Worm (Caenorhabditis elegans) whole organism, L4 larva: ENCODE results near the gene Y54E2A.10.

ENCODE experiments used
- D1046.2 ChIP-seq: fragments of 200-800 bp; sonication (Bioruptor generic); IDR thresholded peaks from 2 replicates; pipeline ENCODE4 v1.3.6; 2022; ENCODE audit warnings: missing genetic modification characterization, missing compliant biosample characterization
- F37D6.2 ChIP-seq: sonication (generic microtip); optimal IDR thresholded peaks from 2 replicates; lab custom pipeline; 2016; ENCODE audit warnings: mild to moderate bottlenecking, missing genetic modification characterization, missing compliant biosample characterization
- F44E2.7 ChIP-seq: fragments of 200-800 bp; sonication (Bioruptor generic); IDR thresholded peaks from 2 replicates; pipeline ENCODE4 v2.1.2; 2022; ENCODE audit warnings: missing genetic modification characterization, missing compliant biosample characterization
- R02D3.7 ChIP-seq: fragments of 150-350 bp; sonication (generic microtip); optimal IDR thresholded peaks from 3 replicates; lab custom pipeline; 2014; ENCODE audit warnings: missing biosample characterization, missing genetic modification characterization
- T20F7.1 ChIP-seq: fragments of 200-800 bp; sonication (Bioruptor generic); optimal IDR thresholded peaks from 2 replicates; lab custom pipeline; 2018; ENCODE audit warnings: mild to moderate bottlenecking, missing genetic modification characterization, missing compliant biosample characterization
- Y105C5A.15 ChIP-seq: fragments of 200-800 bp; sonication (Bioruptor generic); IDR thresholded peaks from 2 replicates; pipeline ENCODE4 v1.3.6; 2022; ENCODE audit warnings: missing genetic modification characterization, missing compliant biosample characterization
- Y5F2A.4 ChIP-seq: fragments of 200-800 bp; sonication (Bioruptor generic); optimal IDR thresholded peaks from 2 replicates; lab custom pipeline; 2018; ENCODE audit warnings: mild to moderate bottlenecking, missing genetic modification characterization, missing compliant biosample characterization
- Y75B8A.6 ChIP-seq: fragments of 200-800 bp; sonication (Bioruptor generic); IDR thresholded peaks from 2 replicates; pipeline ENCODE4 v1.3.6; 2022; ENCODE audit warnings: missing genetic modification reagents, missing genetic modification characterization, missing compliant biosample characterization
- aha-1 ChIP-seq: fragments of 150-350 bp; peaks from one replicate; lab custom pipeline; 2014; ENCODE audit warnings: missing biosample characterization, missing genetic modification characterization
- aly-2 ChIP-seq: sonication (generic microtip); optimal IDR thresholded peaks from 2 replicates; lab custom pipeline; 2018; ENCODE audit warnings: missing biosample characterization, missing genetic modification characterization
- ceh-32 ChIP-seq: sonication (generic microtip); optimal IDR thresholded peaks from 2 replicates; lab custom pipeline; 2016; ENCODE audit warnings: mild to moderate bottlenecking, missing genetic modification characterization, missing compliant biosample characterization; ENCODE audit not compliant: poor library complexity
- ceh-62 ChIP-seq: sonication (generic microtip); optimal IDR thresholded peaks from 2 replicates; lab custom pipeline; 2017; ENCODE audit warnings: missing biosample characterization, missing genetic modification characterization
- ceh-82 ChIP-seq: sonication (generic microtip); optimal IDR thresholded peaks from 2 replicates; lab custom pipeline; 2017; ENCODE audit warnings: missing biosample characterization, missing genetic modification characterization
- ces-1 ChIP-seq: fragments of 150-350 bp; sonication (generic microtip); optimal IDR thresholded peaks from 4 replicates; lab custom pipeline; 2014; ENCODE audit warnings: missing biosample characterization, missing genetic modification reagents, missing genetic modification characterization
- daf-12 ChIP-seq: fragments of 150-350 bp; optimal IDR thresholded peaks from 2 replicates; lab custom pipeline; 2014; ENCODE audit warnings: missing biosample characterization, missing genetic modification reagents, missing genetic modification characterization
- dmd-6 ChIP-seq: fragments of 200-800 bp; sonication (Bioruptor generic); IDR thresholded peaks from 2 replicates; pipeline ENCODE4 v1.3.6; 2022; ENCODE audit warnings: missing genetic modification reagents, missing genetic modification characterization, missing compliant biosample characterization
- dmd-8 ChIP-seq: fragments of 200-800 bp; sonication (Bioruptor generic); IDR thresholded peaks from 2 replicates; pipeline ENCODE4 v1.3.6; 2022; ENCODE audit warnings: missing genetic modification characterization, missing compliant biosample characterization
- dmd-9 ChIP-seq: fragments of 200-800 bp; sonication (Bioruptor generic); IDR thresholded peaks from 2 replicates; pipeline ENCODE4 v1.3.6; 2022; ENCODE audit warnings: missing genetic modification reagents, missing genetic modification characterization, missing compliant biosample characterization
- duxl-1 ChIP-seq: sonication (generic microtip); optimal IDR thresholded peaks from 2 replicates; lab custom pipeline; 2016; ENCODE audit warnings: mild to moderate bottlenecking, missing genetic modification characterization, moderate library complexity, missing compliant biosample characterization; ENCODE audit not compliant: poor library complexity
- dve-1 ChIP-seq: sonication (generic microtip); optimal IDR thresholded peaks from 2 replicates; lab custom pipeline; 2017; ENCODE audit warnings: antibody characterized with exemption, mild to moderate bottlenecking, missing genetic modification characterization, missing compliant biosample characterization; ENCODE audit not compliant: insufficient read depth
- egl-27 ChIP-seq: sonication (generic microtip); optimal IDR thresholded peaks from 3 replicates; lab custom pipeline; 2017; ENCODE audit warnings: missing biosample characterization, missing genetic modification reagents, missing genetic modification characterization
- fkh-10 ChIP-seq: fragments of 150-350 bp; optimal IDR thresholded peaks from 2 replicates; lab custom pipeline; 2014; ENCODE audit warnings: missing biosample characterization, missing genetic modification reagents, missing genetic modification characterization
- fos-1 ChIP-seq: fragments of 150-350 bp; optimal IDR thresholded peaks from 2 replicates; lab custom pipeline; 2014; ENCODE audit warnings: missing biosample characterization, missing genetic modification characterization
- hif-1 ChIP-seq, 2 experiments: sonication (generic microtip); optimal IDR thresholded peaks; 2 replicates each; lab custom pipeline; 2016 to 2017; ENCODE audit warnings: missing compliant biosample characterization in 2 of 2, missing genetic modification characterization in 2 of 2, missing genetic modification reagents in 2 of 2, missing genotype in 2 of 2, mild to moderate bottlenecking in 1 of 2
- hlh-11 ChIP-seq: fragments of 200-800 bp; sonication (Bioruptor generic); optimal IDR thresholded peaks from 2 replicates; lab custom pipeline; 2018; ENCODE audit warnings: mild to moderate bottlenecking, missing genetic modification characterization, missing compliant biosample characterization
- hmg-1.1 ChIP-seq: fragments of 200-800 bp; sonication (Bioruptor generic); IDR thresholded peaks from 2 replicates; pipeline ENCODE4 v1.3.6; 2022; ENCODE audit warnings: missing genetic modification reagents, missing genetic modification characterization, missing compliant biosample characterization
- jun-1 ChIP-seq: fragments of 150-350 bp; optimal IDR thresholded peaks from 2 replicates; lab custom pipeline; 2014; ENCODE audit warnings: missing biosample characterization, missing genetic modification reagents, missing genetic modification characterization
- lim-7 ChIP-seq: fragments of 200-800 bp; sonication (Bioruptor generic); IDR thresholded peaks from 2 replicates; pipeline ENCODE4 v1.3.6; 2022; ENCODE audit warnings: missing genetic modification characterization, missing compliant biosample characterization
- lin-1 ChIP-seq: fragments of 200-800 bp; sonication (Bioruptor generic); IDR thresholded peaks from 2 replicates; pipeline ENCODE4 v1.3.6; 2022; ENCODE audit warnings: missing genetic modification reagents, missing genetic modification characterization, missing compliant biosample characterization
- lin-29 ChIP-seq: fragments of 200-800 bp; sonication (Bioruptor generic); IDR thresholded peaks from 2 replicates; pipeline ENCODE4 v1.3.6; 2022; ENCODE audit warnings: missing genetic modification reagents, missing genetic modification characterization, missing compliant biosample characterization
- lin-38 ChIP-seq: fragments of 200-800 bp; sonication (Bioruptor generic); IDR thresholded peaks from 2 replicates; pipeline ENCODE4 v1.3.6; 2022; ENCODE audit warnings: missing genetic modification reagents, missing genetic modification characterization, missing compliant biosample characterization
- madf-9 ChIP-seq: fragments of 200-800 bp; sonication (Bioruptor generic); conservative IDR thresholded peaks from 2 replicates; pipeline ENCODE4 v1.3.6; 2022; ENCODE audit warnings: missing genetic modification reagents, missing genetic modification characterization, missing compliant biosample characterization
- mdl-1 ChIP-seq, 2 experiments: fragments of 150-350 bp in 1 of 2; sonication (generic microtip) in 1 of 2; optimal IDR thresholded peaks; 2 replicates each; lab custom pipeline; 2014 to 2017; ENCODE audit warnings: missing biosample characterization in 2 of 2, missing genetic modification characterization in 2 of 2
- mep-1 ChIP-seq: fragments of 150-350 bp; sonication (generic microtip); optimal IDR thresholded peaks from 3 replicates; lab custom pipeline; 2014; ENCODE audit warnings: missing biosample characterization, missing genetic modification characterization
- mes-2 ChIP-seq: sonication (generic microtip); optimal IDR thresholded peaks from 2 replicates; lab custom pipeline; 2016; ENCODE audit warnings: missing genotype, mild to moderate bottlenecking, missing genetic modification characterization, missing compliant biosample characterization; ENCODE audit not compliant: poor library complexity, severe bottlenecking
- nhr-11 ChIP-seq: fragments of 150-350 bp; optimal IDR thresholded peaks from 2 replicates; lab custom pipeline; 2014; ENCODE audit warnings: missing biosample characterization, missing genetic modification characterization
- nhr-111 ChIP-seq: fragments of 200-800 bp; sonication (Bioruptor generic); optimal IDR thresholded peaks from 2 replicates; lab custom pipeline; 2018; ENCODE audit warnings: mild to moderate bottlenecking, missing genetic modification characterization, missing compliant biosample characterization
- nhr-237 ChIP-seq: sonication (generic microtip); optimal IDR thresholded peaks from 2 replicates; lab custom pipeline; 2017; ENCODE audit warnings: missing biosample characterization, missing genetic modification characterization
- nhr-42 ChIP-seq: fragments of 200-800 bp; sonication (Bioruptor generic); IDR thresholded peaks from 2 replicates; pipeline ENCODE4 v1.3.6; 2022; ENCODE audit warnings: missing genetic modification characterization, missing compliant biosample characterization
- nhr-48 ChIP-seq: sonication (generic microtip); optimal IDR thresholded peaks from 2 replicates; lab custom pipeline; 2016; ENCODE audit warnings: mild to moderate bottlenecking, missing genetic modification characterization, missing compliant biosample characterization
- nhr-6 ChIP-seq: fragments of 150-350 bp; optimal IDR thresholded peaks from 2 replicates; lab custom pipeline; 2014; ENCODE audit warnings: missing biosample characterization, missing genetic modification characterization
- nhr-76 ChIP-seq: fragments of 150-350 bp; optimal IDR thresholded peaks from 2 replicates; lab custom pipeline; 2014; ENCODE audit warnings: missing biosample characterization, missing genetic modification characterization
- pqm-1 ChIP-seq: sonication (generic microtip); optimal IDR thresholded peaks from 2 replicates; lab custom pipeline; 2017; ENCODE audit warnings: missing biosample characterization, missing genetic modification characterization
- rbr-2 ChIP-seq: sonication (generic microtip); optimal IDR thresholded peaks from 2 replicates; lab custom pipeline; 2016; ENCODE audit warnings: missing genotype, missing genetic modification characterization, missing compliant biosample characterization
- saeg-2 ChIP-seq: fragments of 200-800 bp; sonication (Bioruptor generic); IDR thresholded peaks from 2 replicates; pipeline ENCODE4 v1.3.6; 2022; ENCODE audit warnings: missing genetic modification reagents, missing genetic modification characterization, missing compliant biosample characterization
- skn-1 ChIP-seq: fragments of 150-350 bp; optimal IDR thresholded peaks from 2 replicates; lab custom pipeline; 2014; ENCODE audit warnings: missing biosample characterization, missing genetic modification characterization
- snpc-1.2 ChIP-seq: fragments of 200-800 bp; sonication (Bioruptor generic); IDR thresholded peaks from 2 replicates; pipeline ENCODE4 v1.3.6; 2022; ENCODE audit warnings: missing genetic modification reagents, missing genetic modification characterization, missing compliant biosample characterization
- tra-1 ChIP-seq: fragments of 200-800 bp; sonication (Bioruptor generic); IDR thresholded peaks from 2 replicates; pipeline ENCODE4 v1.3.6; 2022; ENCODE audit warnings: missing genetic modification reagents, missing genetic modification characterization, missing compliant biosample characterization
- unc-39 ChIP-seq: sonication (generic microtip); optimal IDR thresholded peaks from 2 replicates; lab custom pipeline; 2017; ENCODE audit warnings: missing biosample characterization, missing genetic modification characterization
- unc-62 ChIP-seq, 3 experiments: fragments of 150-350 bp in 1 of 3; sonication (generic microtip); optimal IDR thresholded peaks in 2 of 3; peaks in 1 of 3; 1 replicate in 1 of 3; 2 replicates in 2 of 3; lab custom pipeline; 2014 to 2017; ENCODE audit warnings: missing biosample characterization in 3 of 3, missing genetic modification characterization in 3 of 3, missing genetic modification reagents in 3 of 3, missing genotype in 1 of 3
- zfp-3 ChIP-seq: fragments of 200-800 bp; sonication (Bioruptor generic); conservative IDR thresholded peaks from 2 replicates; pipeline ENCODE4 v1.3.6; 2022; ENCODE audit warnings: missing genetic modification reagents, missing genetic modification characterization, missing compliant biosample characterization

The Y54E2A.10 gene

DNA sequence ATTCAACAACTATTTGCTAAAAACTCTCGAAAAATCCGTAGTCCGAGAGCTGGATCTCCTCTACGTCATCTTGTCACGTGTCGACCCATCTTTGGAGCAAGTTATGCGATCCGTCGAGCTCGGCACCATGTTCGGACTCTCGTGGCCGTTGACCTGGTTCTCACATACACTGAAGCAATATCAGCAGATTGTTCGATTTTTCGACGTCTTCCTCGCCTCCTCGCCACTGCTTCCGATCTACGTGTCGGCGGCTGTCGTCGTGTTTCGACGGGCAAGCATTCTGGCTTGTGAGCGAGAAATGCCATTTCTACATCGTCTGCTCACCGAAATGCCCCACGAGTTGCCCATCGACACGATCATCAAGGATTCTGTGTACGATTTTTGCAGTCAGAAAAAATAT lies 8.5 kb downstream of the Y54E2A.10 start (continued):
- TF ChIP-seq duxl-1 (tag; lab: Kevin White, UChicago) (no peak), hlh-11 (no peak), lim-7 (GFP tag; lab: Robert Waterston, UW) (no peak), dmd-8 (GFP tag; lab: Robert Waterston, UW) (no peak), R02D3.7 (tag; lab: Kevin White, UChicago) (no peak), Y75B8A.6 (no peak), nhr-76 (tag; lab: Kevin White, UChicago) (no peak), ces-1 (no peak), hmg-1.1 (GFP tag; lab: Robert Waterston, UW) (no peak), nhr-42 (GFP tag; lab: Robert Waterston, UW) (0 out of 2 replicates have a peak, but pooled peaks have one; percentile 62), daf-12 (no peak), unc-39 (tag; lab: Kevin White, UChicago) (no peak), ceh-32 (tag; lab: Kevin White, UChicago) (no peak), D1046.2 (no peak), zfp-3 (0 out of 2 replicates have a peak, but pooled peaks have one; percentile 10), nhr-6 (tag; lab: Kevin White, UChicago) (no peak), ceh-62 (tag; lab: Kevin White, UChicago) (no peak), fos-1 (tag; lab: Kevin White, UChicago) (no peak), T20F7.1 (GFP tag; lab: Kevin White, UChicago) (no peak), lin-1 (no peak), rbr-2 (tag; lab: Kevin White, UChicago) (no peak), dve-1 (tag; lab: Kevin White, UChicago) (no peak), aly-2 (tag; lab: Kevin White, UChicago) (no peak), lin-29 (no peak), nhr-48 (tag; lab: Kevin White, UChicago) (no peak), jun-1 (tag; lab: Kevin White, UChicago) (no peak), dmd-9 (GFP tag; lab: Robert Waterston, UW) (0 out of 2 replicates have a peak, but pooled peaks have one; percentile 54), F37D6.2 (tag; lab: Kevin White, UChicago) (no peak), mes-2 (tag; lab: Kevin White, UChicago) (no peak), dmd-6 (peak; percentile 17; the same call in 1 of the 2 replicates), madf-9 (GFP tag; lab: Robert Waterston, UW) (no peak), Y105C5A.15 (GFP tag; lab: Robert Waterston, UW) (no peak), nhr-111 (GFP tag; lab: Kevin White, UChicago) (no peak), mdl-1 (tag; optimal IDR thresholded peaks at IDR 0.05; lab: Kevin White, UChicago) (no peak), aha-1 (no peak), tra-1 (no peak), ceh-82 (tag; lab: Kevin White, UChicago) (no peak), egl-27 (tag; lab: Kevin White, UChicago) (no peak), nhr-11 (tag; lab: Kevin White, UChicago) (no peak)

DNA sequence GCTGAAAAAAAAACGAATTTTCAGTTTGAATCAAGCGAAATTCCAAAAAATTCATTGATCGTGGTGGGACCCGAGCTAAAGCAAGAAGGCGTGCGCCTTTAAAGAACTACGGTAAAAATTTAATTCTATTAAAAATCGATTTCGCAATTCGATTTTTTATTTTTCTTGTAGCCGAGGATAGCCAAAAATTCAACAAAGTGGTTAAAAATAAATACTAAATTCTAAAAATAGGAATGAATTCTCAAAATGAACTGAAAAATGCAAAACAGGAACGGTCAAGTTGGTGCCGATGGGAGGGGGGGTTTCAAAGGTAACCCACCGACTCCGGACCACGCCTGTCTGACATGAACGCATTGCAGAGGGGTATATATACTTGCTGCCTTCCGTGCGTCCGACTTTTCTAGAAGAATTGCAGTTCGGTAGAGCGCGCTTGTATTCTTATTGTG lies 10.3 kb downstream of the Y54E2A.10 start:
- TF ChIP-seq aha-1 (peak; percentile 75), zfp-3 (peak; percentile 65; the same call in 1 of the 2 replicates), fkh-10 (GFP tag; lab: Kevin White, UChicago) (no peak), lin-1 (peak; percentile 63; the same call in 1 of the 2 replicates), nhr-42 (GFP tag; lab: Robert Waterston, UW) (peak; percentile 86), mep-1 (tag; lab: Kevin White, UChicago) (peak; percentile 52), hmg-1.1 (GFP tag; lab: Robert Waterston, UW) (peak; percentile 77), saeg-2 (GFP tag; lab: Robert Waterston, UW) (no peak), daf-12 (no peak), snpc-1.2 (no peak), skn-1 (no peak), unc-62 (GFP tag; optimal IDR thresholded peaks at IDR 0.05 in 1 of 2; lab: Kevin White, UChicago) (peak in 1 of 2 experiments; percentile 25), unc-62 (tag; optimal IDR thresholded peaks at IDR 0.05; lab: Kevin White, UChicago) (no peak), pqm-1 (tag; lab: Kevin White, UChicago) (no peak), Y5F2A.4 (GFP tag; lab: Kevin White, UChicago) (no peak), hif-1 (tag; optimal IDR thresholded peaks at IDR 0.05; lab: Kevin White, UChicago) (peak in 1 of 2 experiments; percentile 22), lin-38 (peak; percentile 85), F44E2.7 (GFP tag; lab: Robert Waterston, UW) (no peak), nhr-237 (tag; lab: Kevin White, UChicago) (no peak), Y75B8A.6 (no peak)
